Worm (Caenorhabditis elegans): ENCODE results near the gene asm-1.

DNA sequence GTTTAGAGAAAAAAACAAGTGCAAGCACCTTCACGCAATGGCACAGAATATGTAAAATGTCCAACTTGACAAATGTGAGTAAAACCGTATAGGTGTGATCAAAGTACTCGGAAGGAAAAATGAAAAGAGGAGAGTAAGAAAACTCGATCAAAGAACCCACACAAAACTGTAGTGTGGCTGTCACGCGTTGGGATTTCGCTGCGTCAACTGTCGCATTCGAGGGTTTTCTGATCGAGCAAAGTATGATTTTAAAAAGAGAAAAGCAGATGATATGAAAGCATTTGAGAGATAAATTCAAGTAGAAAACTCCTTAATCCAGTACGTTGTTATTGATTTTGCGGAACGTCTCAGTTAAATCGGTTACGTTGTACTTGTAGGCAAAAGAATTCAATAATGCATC, 18.0 kb upstream of the asm-1 start:
- TF ChIP-seq blmp-1 (tag; optimal IDR thresholded peaks at IDR 0.05), result no peak
- TF ChIP-seq unc-120 (tag; optimal IDR thresholded peaks at IDR 0.05; ENCODE audit: poor library complexity, severe bottlenecking), result no peak
- TF ChIP-seq mab-5 (tag; optimal IDR thresholded peaks at IDR 0.05), result no peak
- no peak for TF ChIP-seq lsy-2 (tag; optimal IDR thresholded peaks at IDR 0.05)
- TF ChIP-seq elt-1 (tag; optimal IDR thresholded peaks at IDR 0.05; ENCODE audit: borderline replicate concordance, insufficient read depth), result no peak
- TF ChIP-seq drap-1 (GFP tag; optimal IDR thresholded peaks at IDR 0.05), result no peak
- no peak for TF ChIP-seq pha-4 (tag; optimal IDR thresholded peaks at IDR 0.05)

Data from whole organism, mixed stage, embryonic.